Fruit fly (Drosophila melanogaster) Kc167 (cell line): ENCODE data around the gene Ir67c.

Source experiments
- Sin3A ChIP-seq: fragments of >200 bp; optimal IDR thresholded peaks from 2 replicates; lab custom pipeline; 2018; ENCODE audit warnings: missing external identifiers
- h ChIP-seq: fragments of >200 bp; optimal IDR thresholded peaks from 3 replicates; lab custom pipeline; 2018; ENCODE audit warnings: missing external identifiers
- insv ChIP-seq: fragments of >200 bp; optimal IDR thresholded peaks from 3 replicates; lab custom pipeline; 2018; ENCODE audit warnings: missing external identifiers
- psq ChIP-seq: fragments of >200 bp; optimal IDR thresholded peaks from 2 replicates; lab custom pipeline; 2017; ENCODE audit warnings: missing external identifiers
- ttk ChIP-seq: sonication (Bioruptor generic); optimal IDR thresholded peaks from 2 replicates; lab custom pipeline; 2017; ENCODE audit warnings: missing external identifiers

- TF ChIP-seq h (lab: Kevin White, UChicago) (no peak), insv (no peak), psq (no peak), Sin3A (no peak), ttk (no peak)
Observed at dm6 chr3L:10482477-10482876, 48.6 kb upstream of the Ir67c start.
